Worm (Caenorhabditis elegans) whole organism, L1 larva: Measurements from ENCODE around the gene F41G3.19.

Experiments used
- ama-1 ChIP-seq: fragments of 150-350 bp; optimal IDR thresholded peaks from 2 replicates; lab custom pipeline; 2014
- ceh-63 ChIP-seq: fragments of 200-800 bp; sonication (Bioruptor generic); optimal IDR thresholded peaks from 2 replicates; lab custom pipeline; 2018; ENCODE audit warnings: mild to moderate bottlenecking, missing genetic modification characterization, missing compliant biosample characterization
- mep-1 ChIP-seq: fragments of 150-350 bp; optimal IDR thresholded peaks from 2 replicates; lab custom pipeline; 2014; ENCODE audit warnings: missing biosample characterization, missing genetic modification characterization
- nhr-11 ChIP-seq: fragments of 150-350 bp; optimal IDR thresholded peaks from 2 replicates; lab custom pipeline; 2014; ENCODE audit warnings: missing biosample characterization, missing genetic modification characterization
- nhr-12 ChIP-seq: sonication (generic microtip); optimal IDR thresholded peaks from 2 replicates; lab custom pipeline; 2017; ENCODE audit warnings: missing biosample characterization, missing genetic modification characterization
- nhr-237 ChIP-seq: fragments of 150-350 bp; optimal IDR thresholded peaks from 2 replicates; lab custom pipeline; 2014; ENCODE audit warnings: missing biosample characterization, missing genetic modification characterization
- nhr-28 ChIP-seq: fragments of 150-350 bp; optimal IDR thresholded peaks from 2 replicates; lab custom pipeline; 2014; ENCODE audit warnings: missing biosample characterization, missing genetic modification characterization
- nhr-71 ChIP-seq: sonication (generic microtip); optimal IDR thresholded peaks from 2 replicates; lab custom pipeline; 2016; ENCODE audit warnings: mild to moderate bottlenecking, missing genetic modification characterization, moderate library complexity, missing compliant biosample characterization
- nhr-77 ChIP-seq: fragments of 150-350 bp; optimal IDR thresholded peaks from 2 replicates; lab custom pipeline; 2014; ENCODE audit warnings: missing biosample characterization, missing genetic modification characterization
- pag-3 ChIP-seq: sonication (generic microtip); optimal IDR thresholded peaks from 2 replicates; lab custom pipeline; 2017; ENCODE audit warnings: missing genetic modification characterization, mild to moderate bottlenecking, missing compliant biosample characterization, antibody characterized with exemption, borderline replicate concordance; ENCODE audit not compliant: insufficient read depth
- tbx-2 ChIP-seq: sonication (generic microtip); optimal IDR thresholded peaks from 2 replicates; lab custom pipeline; 2016; ENCODE audit warnings: missing genetic modification characterization, missing compliant biosample characterization
- unc-62 ChIP-seq: fragments of 150-350 bp; optimal IDR thresholded peaks from 2 replicates; lab custom pipeline; 2014; ENCODE audit warnings: missing biosample characterization, missing genetic modification reagents, missing genetic modification characterization

- TF ChIP-seq mep-1 (no peak), nhr-237 (no peak), nhr-28 (tag; lab: Kevin White, UChicago) (no peak), nhr-11 (tag; lab: Kevin White, UChicago) (no peak), tbx-2 (tag; lab: Kevin White, UChicago) (no peak), ama-1 (lab: Kevin White, UChicago) (no peak), unc-62 (GFP tag; lab: Kevin White, UChicago) (no peak), nhr-12 (tag; lab: Kevin White, UChicago) (no peak), pag-3 (no peak), nhr-77 (tag; lab: Kevin White, UChicago) (no peak), ceh-63 (GFP tag; lab: Kevin White, UChicago) (no peak), nhr-71 (tag; lab: Kevin White, UChicago) (no peak)
Measured at ce11 chrII:6781983-6782382, 30.1 kb upstream of the F41G3.19 start.
